Worm (Caenorhabditis elegans) whole organism, early embryonic: Measurements from ENCODE around the gene srh-293.

Experiments used
- B0310.2 ChIP-seq: sonication (generic microtip); optimal IDR thresholded peaks from 2 replicates; lab custom pipeline; 2016; ENCODE audit warnings: mild to moderate bottlenecking, missing genetic modification characterization, missing compliant biosample characterization
- F13C5.2 ChIP-seq: sonication (generic microtip); optimal IDR thresholded peaks from 2 replicates; lab custom pipeline; 2017; ENCODE audit warnings: mild to moderate bottlenecking, missing genetic modification characterization, inconsistent platforms, missing compliant biosample characterization
- aly-1 ChIP-seq: sonication (generic microtip); optimal IDR thresholded peaks from 2 replicates; lab custom pipeline; 2016; ENCODE audit warnings: missing genetic modification characterization, missing compliant biosample characterization
- ama-1 ChIP-seq: fragments of 150-350 bp; optimal IDR thresholded peaks from 2 replicates; lab custom pipeline; 2014
- ceh-13 ChIP-seq: fragments of 200-800 bp; sonication (Bioruptor generic); optimal IDR thresholded peaks from 2 replicates; lab custom pipeline; 2018; ENCODE audit warnings: mild to moderate bottlenecking, missing genetic modification characterization, missing compliant biosample characterization
- ceh-36 ChIP-seq: sonication (generic microtip); optimal IDR thresholded peaks from 2 replicates; lab custom pipeline; 2016; ENCODE audit warnings: missing genetic modification characterization, inconsistent platforms, missing compliant biosample characterization
- ets-7 ChIP-seq: sonication (generic microtip); optimal IDR thresholded peaks from 2 replicates; lab custom pipeline; 2016; ENCODE audit warnings: missing genotype, missing genetic modification characterization, missing compliant biosample characterization
- flt-1 ChIP-seq: fragments of 200-800 bp; sonication (Bioruptor generic); IDR thresholded peaks from 2 replicates; pipeline ENCODE4 v1.3.6; 2022; ENCODE audit warnings: missing genetic modification characterization, missing compliant biosample characterization
- hmbx-1 ChIP-seq: sonication (generic microtip); optimal IDR thresholded peaks from 2 replicates; lab custom pipeline; 2016; ENCODE audit warnings: mild to moderate bottlenecking, missing genetic modification characterization, missing compliant biosample characterization
- hmg-4 ChIP-seq: fragments of 200-800 bp; sonication (Bioruptor generic); optimal IDR thresholded peaks from 2 replicates; lab custom pipeline; 2018; ENCODE audit warnings: mild to moderate bottlenecking, missing genetic modification characterization, missing compliant biosample characterization
- hnd-1 ChIP-seq: sonication (generic microtip); optimal IDR thresholded peaks from 2 replicates; lab custom pipeline; 2016; ENCODE audit warnings: missing genetic modification characterization, missing compliant biosample characterization
- pes-1 ChIP-seq: fragments of 200-800 bp; sonication (Bioruptor generic); IDR thresholded peaks from 2 replicates; pipeline ENCODE4 v1.3.6; 2022; ENCODE audit warnings: missing genetic modification reagents, missing genetic modification characterization, missing compliant biosample characterization
- scrt-1 ChIP-seq: fragments of 200-800 bp; sonication (Bioruptor generic); IDR thresholded peaks from 2 replicates; pipeline ENCODE4 v1.3.6; 2022; ENCODE audit warnings: missing genetic modification characterization, missing compliant biosample characterization
- sea-1 ChIP-seq: fragments of 200-800 bp; sonication (Bioruptor generic); conservative IDR thresholded peaks from 2 replicates; pipeline ENCODE4 v1.3.6; 2022; ENCODE audit warnings: missing genetic modification characterization, missing compliant biosample characterization
- tbx-11 ChIP-seq: fragments of 200-800 bp; sonication (Bioruptor generic); IDR thresholded peaks from 2 replicates; pipeline ENCODE4 v1.3.6; 2022; ENCODE audit warnings: missing genetic modification characterization, missing compliant biosample characterization
- tbx-37 ChIP-seq: fragments of 200-800 bp; sonication (Bioruptor generic); conservative IDR thresholded peaks from 2 replicates; pipeline ENCODE4 v1.3.6; 2022; ENCODE audit warnings: missing genetic modification reagents, missing genetic modification characterization, missing compliant biosample characterization
- tra-4 ChIP-seq: sonication (generic microtip); optimal IDR thresholded peaks from 2 replicates; lab custom pipeline; 2017; ENCODE audit warnings: missing genetic modification characterization, missing compliant biosample characterization

Gene srh-293

ce11 chrV:15870356-15870755, 4.4 kb downstream of the srh-293 start, which contains the start of gene str-57:
Gene str-57 (plus strand): TSS chrV:15870656.
- no peak for TF ChIP-seq tbx-11 (GFP tag; lab: Robert Waterston, UW)
- TF ChIP-seq F13C5.2 (tag; lab: Kevin White, UChicago): no peak
- TF ChIP-seq tra-4: no peak
- no peak for TF ChIP-seq scrt-1
- TF ChIP-seq ets-7 (tag; lab: Kevin White, UChicago): no peak

- TF ChIP-seq flt-1 (GFP tag; lab: Robert Waterston, UW) (no peak), B0310.2 (no peak), hmg-4 (no peak), F13C5.2 (tag; lab: Kevin White, UChicago) (no peak), tra-4 (no peak), hnd-1 (tag; lab: Kevin White, UChicago) (no peak), tbx-11 (GFP tag; lab: Robert Waterston, UW) (no peak), ceh-13 (GFP tag; lab: Kevin White, UChicago) (no peak), pes-1 (GFP tag; lab: Robert Waterston, UW) (no peak), hmbx-1 (tag; lab: Kevin White, UChicago) (no peak), sea-1 (GFP tag; lab: Robert Waterston, UW) (no peak), aly-1 (tag; lab: Kevin White, UChicago) (no peak), ceh-36 (tag; lab: Kevin White, UChicago) (no peak), ama-1 (lab: Kevin White, UChicago) (no peak)
Measured at ce11 chrV:15872273-15872672, 6.3 kb downstream of the srh-293 start, which contains the start of gene str-56. Gene str-56 (plus strand): TSS chrV:15872573.

ce11 chrV:15873762-15874161, 7.8 kb downstream of the srh-293 start:
- TF ChIP-seq pes-1 (GFP tag; lab: Robert Waterston, UW) (peak; percentile 99), hmbx-1 (tag; lab: Kevin White, UChicago) (peak; percentile 94), flt-1 (GFP tag; lab: Robert Waterston, UW) (peak; percentile 100), B0310.2 (peak; percentile 99), tbx-11 (GFP tag; lab: Robert Waterston, UW) (peak; percentile 100), hnd-1 (tag; lab: Kevin White, UChicago) (peak; percentile 96), F13C5.2 (tag; lab: Kevin White, UChicago) (peak; percentile 100), ets-7 (tag; lab: Kevin White, UChicago) (peak; percentile 97), ama-1 (lab: Kevin White, UChicago) (no peak), ceh-13 (GFP tag; lab: Kevin White, UChicago) (peak; percentile 99), sea-1 (GFP tag; lab: Robert Waterston, UW) (peak; percentile 99), scrt-1 (peak; percentile 100), aly-1 (tag; lab: Kevin White, UChicago) (peak; percentile 99), ceh-36 (tag; lab: Kevin White, UChicago) (peak; percentile 98), tra-4 (peak; percentile 98), tbx-37 (GFP tag; lab: Robert Waterston, UW) (peak; percentile 100), hmg-4 (peak; percentile 99)

ce11 chrV:15876308-15876707, 10.4 kb downstream of the srh-293 start, which contains the start of gene nhr-102:
Gene nhr-102 (minus strand): TSS chrV:15876408.
- no peak for TF ChIP-seq hmg-4
- no peak for TF ChIP-seq sea-1 (GFP tag; lab: Robert Waterston, UW)
- no peak for TF ChIP-seq tbx-11 (GFP tag; lab: Robert Waterston, UW)
- no peak for TF ChIP-seq tbx-37 (GFP tag; lab: Robert Waterston, UW)
- TF ChIP-seq flt-1 (GFP tag; lab: Robert Waterston, UW): no peak
- no peak for TF ChIP-seq F13C5.2 (tag; lab: Kevin White, UChicago)
- TF ChIP-seq ama-1 (lab: Kevin White, UChicago): no peak
- no peak for TF ChIP-seq B0310.2
- no peak for TF ChIP-seq tra-4
- TF ChIP-seq scrt-1: no peak
- TF ChIP-seq ceh-13 (GFP tag; lab: Kevin White, UChicago): no peak

ce11 chrV:15879508-15879907, 13.6 kb downstream of the srh-293 start, which contains the start of gene nhr-84:
Gene nhr-84 (minus strand): TSS chrV:15879608.
- TF ChIP-seq ets-7 (tag; lab: Kevin White, UChicago) (no peak), pes-1 (GFP tag; lab: Robert Waterston, UW) (no peak), ceh-36 (tag; lab: Kevin White, UChicago) (no peak), sea-1 (GFP tag; lab: Robert Waterston, UW) (no peak), tbx-11 (GFP tag; lab: Robert Waterston, UW) (no peak), flt-1 (GFP tag; lab: Robert Waterston, UW) (no peak), tra-4 (no peak), ceh-13 (GFP tag; lab: Kevin White, UChicago) (no peak), hmbx-1 (tag; lab: Kevin White, UChicago) (no peak), tbx-37 (GFP tag; lab: Robert Waterston, UW) (no peak), B0310.2 (no peak), aly-1 (tag; lab: Kevin White, UChicago) (no peak), hnd-1 (tag; lab: Kevin White, UChicago) (no peak), hmg-4 (no peak), F13C5.2 (tag; lab: Kevin White, UChicago) (no peak), scrt-1 (no peak)

- TF ChIP-seq flt-1 (GFP tag; lab: Robert Waterston, UW) (no peak), hnd-1 (tag; lab: Kevin White, UChicago) (no peak), tbx-37 (GFP tag; lab: Robert Waterston, UW) (no peak), B0310.2 (no peak), ceh-13 (GFP tag; lab: Kevin White, UChicago) (no peak), tbx-11 (GFP tag; lab: Robert Waterston, UW) (no peak), aly-1 (tag; lab: Kevin White, UChicago) (no peak), tra-4 (no peak), hmg-4 (no peak), ets-7 (tag; lab: Kevin White, UChicago) (no peak), hmbx-1 (tag; lab: Kevin White, UChicago) (no peak), ceh-36 (tag; lab: Kevin White, UChicago) (no peak), sea-1 (GFP tag; lab: Robert Waterston, UW) (no peak)
Measured at ce11 chrV:15880033-15880432, 14.1 kb downstream of the srh-293 start.

- no peak for TF ChIP-seq hnd-1 (tag; lab: Kevin White, UChicago)
- TF ChIP-seq hmg-4: no peak
- TF ChIP-seq flt-1 (GFP tag; lab: Robert Waterston, UW): no peak
- TF ChIP-seq ets-7 (tag; lab: Kevin White, UChicago): no peak
- TF ChIP-seq scrt-1: no peak
- no peak for TF ChIP-seq ceh-13 (GFP tag; lab: Kevin White, UChicago)
- no peak for TF ChIP-seq tbx-11 (GFP tag; lab: Robert Waterston, UW)
- TF ChIP-seq sea-1 (GFP tag; lab: Robert Waterston, UW): no peak
Measured at ce11 chrV:15880705-15881104, 14.8 kb downstream of the srh-293 start.
